Worm (Caenorhabditis elegans): ENCODE measurements around the gene Y53F4B.20.

- TF ChIP-seq flh-1 (GFP tag; optimal IDR thresholded peaks at IDR 0.05), result no peak
- TF ChIP-seq ceh-83 (GFP tag; optimal IDR thresholded peaks at IDR 0.05), result no peak
- no peak for TF ChIP-seq nhr-28 (tag; optimal IDR thresholded peaks at IDR 0.05)
- peak; percentile 59 for TF ChIP-seq mep-1 (tag; optimal IDR thresholded peaks at IDR 0.05)
- peak; percentile 16 for TF ChIP-seq sptf-1 (tag; optimal IDR thresholded peaks at IDR 0.05)
- TF ChIP-seq bed-3 (GFP tag; optimal IDR thresholded peaks at IDR 0.05), result no peak
- TF ChIP-seq nhr-76 (tag; optimal IDR thresholded peaks at IDR 0.05), result no peak
Observed at ce11 chrII:15119537-15120360, 35.5 kb downstream of the Y53F4B.20 start, which contains the start of gene arp-1.

Measured in whole organism, mixed stage, embryonic.